Fruit fly (Drosophila melanogaster) whole organism, embryonic: Measurements from ENCODE around the gene CG2187.

ENCODE experiments used
- Adf1 ChIP-seq: fragments of 200-800 bp; sonication (Bioruptor generic); IDR thresholded peaks from 2 replicates; pipeline ENCODE4 v1.3.6; 2022; ENCODE audit warnings: missing biosample characterization, missing genetic modification characterization
- CG12769 ChIP-seq: fragments of 200-800 bp; sonication (Bioruptor generic); optimal IDR thresholded peaks from 2 replicates; lab custom pipeline; 2019; ENCODE audit warnings: missing biosample characterization, mild to moderate bottlenecking, missing genetic modification characterization, moderate library complexity
- CG15479 ChIP-seq: fragments of 200-800 bp; sonication (Bioruptor generic); optimal IDR thresholded peaks from 3 replicates; lab custom pipeline; 2019; ENCODE audit warnings: missing biosample characterization, mild to moderate bottlenecking, missing genetic modification characterization, moderate library complexity
- CG1832 ChIP-seq: fragments of 200-800 bp; sonication (Bioruptor generic); optimal IDR thresholded peaks from 2 replicates; lab custom pipeline; 2017; ENCODE audit warnings: missing biosample characterization, mild to moderate bottlenecking, missing genetic modification characterization, inconsistent platforms
- CG2678 ChIP-seq: fragments of 200-800 bp; sonication (Bioruptor generic); optimal IDR thresholded peaks from 3 replicates; lab custom pipeline; 2019; ENCODE audit warnings: missing biosample characterization, mild to moderate bottlenecking, missing genetic modification characterization, moderate library complexity
- CG31388 ChIP-seq: fragments of 200-800 bp; sonication (Bioruptor generic); optimal IDR thresholded peaks from 2 replicates; lab custom pipeline; 2016; ENCODE audit warnings: missing biosample characterization, missing genetic modification characterization
- CG3163 ChIP-seq: fragments of 200-800 bp; sonication (Bioruptor generic); optimal IDR thresholded peaks from 3 replicates; lab custom pipeline; 2016; ENCODE audit warnings: missing biosample characterization, missing genetic modification characterization
- CG32532 ChIP-seq: fragments of 200-800 bp; sonication (Bioruptor generic); IDR thresholded peaks from 2 replicates; pipeline ENCODE4 v1.3.6; 2022; ENCODE audit warnings: missing biosample characterization, missing genetic modification characterization
- CG32767 ChIP-seq: fragments of 200-800 bp; sonication (Bioruptor generic); IDR thresholded peaks from 2 replicates; pipeline ENCODE4 v1.3.6; 2022; ENCODE audit warnings: missing biosample characterization, missing genetic modification characterization
- CG34224 ChIP-seq: fragments of 200-800 bp; sonication (Bioruptor generic); IDR thresholded peaks from 3 replicates; pipeline ENCODE4 v1.3.6; 2022; ENCODE audit warnings: missing biosample characterization, missing genetic modification characterization; ENCODE audit not compliant: partially characterized antibody
- CG4328 ChIP-seq: fragments of 200-800 bp; sonication (Bioruptor generic); optimal IDR thresholded peaks from 3 replicates; lab custom pipeline; 2017; ENCODE audit warnings: missing biosample characterization, missing genetic modification reagents, missing genetic modification characterization
- CG6254 ChIP-seq: fragments of 200-800 bp; sonication (Bioruptor generic); optimal IDR thresholded peaks from 3 replicates; lab custom pipeline; 2017; ENCODE audit warnings: mild to moderate bottlenecking, missing biosample characterization, missing genetic modification reagents, missing genetic modification characterization
- CG6813 ChIP-seq: fragments of 200-800 bp; sonication (Bioruptor generic); optimal IDR thresholded peaks from 2 replicates; lab custom pipeline; 2017; ENCODE audit warnings: missing biosample characterization, missing genetic modification characterization, mild to moderate bottlenecking, moderate library complexity, missing genetic modification reagents
- CG8765 ChIP-seq: fragments of 200-800 bp; sonication (Bioruptor generic); IDR thresholded peaks from 2 replicates; pipeline ENCODE4 v1.3.6; 2022; ENCODE audit warnings: missing biosample characterization, missing genetic modification characterization
- CG8924 ChIP-seq: fragments of 200-800 bp; optimal IDR thresholded peaks from 3 replicates; lab custom pipeline; 2019; ENCODE audit warnings: missing biosample characterization, mild to moderate bottlenecking, missing genetic modification characterization, moderate library complexity
- CG8944 ChIP-seq: fragments of 200-800 bp; sonication (Bioruptor generic); optimal IDR thresholded peaks from 3 replicates; lab custom pipeline; 2016; ENCODE audit warnings: missing biosample characterization, missing genetic modification characterization
- Dad ChIP-seq: fragments of 200-800 bp; sonication (Bioruptor generic); optimal IDR thresholded peaks from 3 replicates; lab custom pipeline; 2016; ENCODE audit warnings: missing biosample characterization, missing genetic modification characterization
- Dbx ChIP-seq: fragments of 200-800 bp; sonication (Bioruptor generic); IDR thresholded peaks from 3 replicates; pipeline ENCODE4 v1.3.6; 2022; ENCODE audit warnings: missing biosample characterization, missing genetic modification characterization
- Deaf1 ChIP-seq: fragments of 200-800 bp; optimal IDR thresholded peaks from 3 replicates; lab custom pipeline; 2019; ENCODE audit warnings: missing biosample characterization, mild to moderate bottlenecking, missing genetic modification characterization, moderate library complexity
- Dll ChIP-seq: fragments of 200-800 bp; sonication (Bioruptor generic); IDR thresholded peaks from 4 replicates; pipeline ENCODE4 v1.3.6; 2022; ENCODE audit warnings: missing biosample characterization, missing genetic modification characterization; ENCODE audit not compliant: partially characterized antibody
- Eip74EF ChIP-seq, 2 experiments: fragments of 200-800 bp in 1 of 2; fragments of >200 bp in 1 of 2; sonication (Bioruptor generic) in 1 of 2; optimal IDR thresholded peaks; 2 replicates each; lab custom pipeline; 2017 to 2019; ENCODE audit warnings: missing biosample characterization in 2 of 2, missing genetic modification characterization in 2 of 2, mild to moderate bottlenecking in 1 of 2, moderate library complexity in 1 of 2
- Fer2 ChIP-seq: fragments of 200-800 bp; sonication (Bioruptor generic); optimal IDR thresholded peaks from 2 replicates; lab custom pipeline; 2018; ENCODE audit warnings: missing biosample characterization, mild to moderate bottlenecking, missing genetic modification characterization, moderate library complexity
- Jarid2 ChIP-seq: fragments of 200-800 bp; sonication (Bioruptor generic); optimal IDR thresholded peaks from 3 replicates; lab custom pipeline; 2017; ENCODE audit warnings: mild to moderate bottlenecking, missing biosample characterization, missing genetic modification reagents, missing genetic modification characterization
- Nf-YB ChIP-seq: fragments of 200-800 bp; sonication (Bioruptor generic); optimal IDR thresholded peaks from 3 replicates; lab custom pipeline; 2019; ENCODE audit warnings: missing biosample characterization, mild to moderate bottlenecking, missing genetic modification characterization, moderate library complexity
- Trl ChIP-seq, 3 experiments: fragments of >200 bp in 2 of 3; fragments of 200-800 bp in 1 of 3; sonication (Bioruptor generic) in 1 of 3; optimal IDR thresholded peaks; 2 replicates in 1 of 3; 3 replicates in 2 of 3; lab custom pipeline; 2016 to 2017; ENCODE audit warnings: missing biosample characterization in 1 of 3, missing genetic modification characterization in 1 of 3
- Xbp1 ChIP-seq: fragments of 200-800 bp; sonication (Bioruptor generic); optimal IDR thresholded peaks from 3 replicates; lab custom pipeline; 2016; ENCODE audit warnings: missing biosample characterization, mild to moderate bottlenecking, missing genetic modification characterization
- bbx ChIP-seq: fragments of 200-800 bp; sonication (Bioruptor generic); IDR thresholded peaks from 2 replicates; pipeline ENCODE4 v1.3.6; 2022; ENCODE audit warnings: missing biosample characterization, missing genetic modification characterization; ENCODE audit not compliant: partially characterized antibody
- chinmo ChIP-seq: fragments of 200-800 bp; sonication (Bioruptor generic); IDR thresholded peaks from 4 replicates; pipeline ENCODE4 v1.3.6; 2022; ENCODE audit warnings: missing biosample characterization, missing genetic modification characterization; ENCODE audit not compliant: partially characterized antibody
- chm ChIP-seq: fragments of 200-800 bp; sonication (Bioruptor generic); IDR thresholded peaks from 2 replicates; pipeline ENCODE4 v1.3.6; 2022; ENCODE audit warnings: missing biosample characterization, missing genetic modification characterization
- chn ChIP-seq: fragments of 200-800 bp; sonication (Bioruptor generic); optimal IDR thresholded peaks from 2 replicates; lab custom pipeline; 2016; ENCODE audit warnings: missing biosample characterization, missing genetic modification characterization
- ci ChIP-seq: fragments of 200-800 bp; sonication (Bioruptor generic); IDR thresholded peaks from 3 replicates; pipeline ENCODE4 v1.3.6; 2022; ENCODE audit warnings: missing biosample characterization, missing genetic modification characterization
- dmrt99B ChIP-seq: fragments of 200-800 bp; sonication (Bioruptor generic); optimal IDR thresholded peaks from 2 replicates; lab custom pipeline; 2018; ENCODE audit warnings: missing biosample characterization, mild to moderate bottlenecking, missing genetic modification characterization, moderate library complexity
- fd64A ChIP-seq: fragments of 200-800 bp; sonication (Bioruptor generic); optimal IDR thresholded peaks from 3 replicates; lab custom pipeline; 2018; ENCODE audit warnings: missing biosample characterization, mild to moderate bottlenecking, missing genetic modification characterization
- fu2 ChIP-seq: fragments of 200-800 bp; sonication (Bioruptor generic); optimal IDR thresholded peaks from 2 replicates; lab custom pipeline; 2016; ENCODE audit warnings: missing biosample characterization, missing genetic modification characterization
- hbn ChIP-seq: fragments of 200-800 bp; sonication (Bioruptor generic); IDR thresholded peaks from 2 replicates; pipeline ENCODE4 v1.3.6; 2022; ENCODE audit warnings: missing biosample characterization, missing genetic modification characterization; ENCODE audit not compliant: partially characterized antibody
- kah ChIP-seq: fragments of 200-800 bp; sonication (Bioruptor generic); optimal IDR thresholded peaks from 2 replicates; lab custom pipeline; 2018; ENCODE audit warnings: missing biosample characterization, mild to moderate bottlenecking, missing genetic modification characterization
- kni ChIP-seq: fragments of 200-800 bp; sonication (Bioruptor generic); optimal IDR thresholded peaks from 3 replicates; lab custom pipeline; 2017; ENCODE audit warnings: mild to moderate bottlenecking, missing biosample characterization, missing genetic modification reagents, missing genetic modification characterization
- lab ChIP-seq: fragments of 200-800 bp; sonication (Bioruptor generic); optimal IDR thresholded peaks from 3 replicates; lab custom pipeline; 2017; ENCODE audit warnings: missing biosample characterization, missing genetic modification characterization, mild to moderate bottlenecking, moderate library complexity, missing genetic modification reagents
- pros ChIP-seq: fragments of 200-800 bp; sonication (Bioruptor generic); optimal IDR thresholded peaks from 3 replicates; lab custom pipeline; 2019; ENCODE audit warnings: missing biosample characterization, mild to moderate bottlenecking, missing genetic modification characterization, moderate library complexity
- run ChIP-seq: fragments of 200-800 bp; sonication (Bioruptor generic); optimal IDR thresholded peaks from 3 replicates; lab custom pipeline; 2018; ENCODE audit warnings: missing biosample characterization, mild to moderate bottlenecking, missing genetic modification characterization
- salm ChIP-seq: fragments of 200-800 bp; sonication (Bioruptor generic); optimal IDR thresholded peaks from 2 replicates; lab custom pipeline; 2018; ENCODE audit warnings: missing biosample characterization, mild to moderate bottlenecking, missing genetic modification characterization
- sens ChIP-seq: fragments of 200-800 bp; sonication (Bioruptor generic); peaks from one replicate; lab custom pipeline; 2016; ENCODE audit warnings: missing biosample characterization, missing genetic modification characterization
- sna ChIP-seq: fragments of 200-800 bp; sonication (Bioruptor generic); IDR thresholded peaks from 2 replicates; pipeline ENCODE4 v1.3.6; 2022; ENCODE audit warnings: missing biosample characterization, missing genetic modification characterization; ENCODE audit not compliant: partially characterized antibody
- vvl ChIP-seq: fragments of 200-800 bp; sonication (Bioruptor generic); IDR thresholded peaks from 2 replicates; pipeline ENCODE4 v1.3.6; 2022; ENCODE audit warnings: missing biosample characterization, missing genetic modification characterization
- zen2 ChIP-seq: fragments of 200-800 bp; sonication (Bioruptor generic); IDR thresholded peaks from 3 replicates; pipeline ENCODE4 v1.3.6; 2022; ENCODE audit warnings: missing biosample characterization, missing genetic modification characterization; ENCODE audit not compliant: partially characterized antibody
- zf30C ChIP-seq: fragments of 200-800 bp; sonication (Bioruptor generic); optimal IDR thresholded peaks from 3 replicates; lab custom pipeline; 2018; ENCODE audit warnings: missing biosample characterization, mild to moderate bottlenecking, missing genetic modification characterization

Gene CG2187

DNA sequence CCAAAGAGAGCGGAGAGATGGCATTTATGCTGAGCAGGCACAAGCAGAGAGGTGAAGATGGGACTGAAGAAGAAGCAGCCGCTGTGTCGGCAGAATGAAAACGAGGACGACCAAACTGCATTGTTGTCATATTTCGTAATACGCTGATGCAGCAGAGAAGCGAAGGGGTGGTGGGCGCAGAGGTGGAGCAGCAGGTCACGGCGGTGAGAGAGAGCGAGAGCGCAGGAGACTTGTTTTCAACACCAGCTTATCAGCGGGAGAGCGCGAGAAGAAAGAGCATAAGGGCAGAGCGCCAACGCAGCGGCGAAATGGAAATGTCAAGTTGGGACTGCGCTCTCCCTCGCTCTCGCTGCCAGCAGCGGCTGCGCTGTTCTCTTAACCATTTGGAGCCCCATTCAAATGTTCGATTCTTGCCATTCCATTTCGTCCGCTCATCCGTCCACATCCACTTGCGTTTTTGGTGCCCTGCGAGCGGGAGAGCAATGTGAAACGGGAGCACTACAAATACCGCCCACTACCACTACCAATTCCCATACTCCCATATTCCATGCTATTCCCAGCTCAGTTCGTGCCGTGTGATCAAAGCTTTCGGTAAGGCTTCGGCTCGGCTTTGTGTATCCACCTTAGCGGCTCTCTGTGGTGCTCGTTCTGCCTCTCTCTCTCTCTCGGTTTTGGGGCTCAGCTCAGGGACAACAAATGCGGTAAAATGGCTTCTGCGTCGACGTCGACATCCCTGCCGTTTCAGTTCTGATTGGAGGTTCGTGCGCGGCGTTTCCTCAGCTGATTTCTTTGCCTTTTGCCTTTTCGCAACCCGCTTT, 44.9 kb downstream of the CG2187 start, which contains the start of gene ttk:
Gene ttk (plus strand): TSS at position 562 of the 818 bp plus-strand sequence.
- TF ChIP-seq CG32532 (GFP tag; lab: Robert Waterston, UW) (peak; percentile 56; the same call in 1 of the 2 replicates), Dll (peak; percentile 45; the same call in 2 of the 4 replicates), fu2 (GFP tag; lab: Kevin White, UChicago) (no peak), CG32767 (GFP tag; lab: Robert Waterston, UW) (0 out of 2 replicates have a peak, but pooled peaks have one; percentile 9), run (tag; lab: Kevin White, UChicago) (no peak), Eip74EF (GFP tag; optimal IDR thresholded peaks at IDR 0.05; lab: Kevin White, UChicago) (peak in 1 of 2 experiments; percentile 16), CG6254 (GFP tag; lab: Kevin White, UChicago) (peak; percentile 22), kah (GFP tag; lab: Kevin White, UChicago) (peak; percentile 8), Dbx (peak; percentile 27; the same call in 1 of the 3 replicates), CG1832 (peak; percentile 53), CG8765 (GFP tag; lab: Robert Waterston, UW) (no peak), chinmo (GFP tag; lab: Robert Waterston, UW) (peak; percentile 74; the same call in 2 of the 4 replicates), CG3163 (GFP tag; lab: Kevin White, UChicago) (peak; percentile 87), sens (GFP tag; lab: Kevin White, UChicago) (peak; percentile 87), Fer2 (no peak), lab (GFP tag; lab: Kevin White, UChicago) (peak; percentile 2), Trl (optimal IDR thresholded peaks at IDR 0.05; lab: Kevin White, UChicago) (peak; percentile 95 to 97), Trl (GFP tag; optimal IDR thresholded peaks at IDR 0.05; lab: Kevin White, UChicago) (peak; percentile 41), sna (GFP tag; lab: Robert Waterston, UW) (peak; percentile 57; the same call in 1 of the 2 replicates), chm (GFP tag; lab: Robert Waterston, UW) (0 out of 2 replicates have a peak, but pooled peaks have one; percentile 50), Adf1 (peak; percentile 78), CG8944 (no peak), fd64A (GFP tag; lab: Kevin White, UChicago) (peak; percentile 13), pros (GFP tag; lab: Kevin White, UChicago) (peak; percentile 71), CG8924 (tag; lab: Kevin White, UChicago) (peak; percentile 6), CG34224 (GFP tag; lab: Robert Waterston, UW) (peak; percentile 46; the same call in 1 of the 3 replicates), vvl (peak; percentile 35; the same call in 1 of the 2 replicates), Deaf1 (peak; percentile 87), zen2 (peak; percentile 72), hbn (GFP tag; lab: Robert Waterston, UW) (peak; percentile 41), CG31388 (GFP tag; lab: Kevin White, UChicago) (no peak), Jarid2 (GFP tag; lab: Kevin White, UChicago) (peak; percentile 54), CG6813 (GFP tag; lab: Kevin White, UChicago) (peak; percentile 19), Xbp1 (no peak), zf30C (GFP tag; lab: Kevin White, UChicago) (no peak), Dad (GFP tag; lab: Kevin White, UChicago) (peak; percentile 3), CG2678 (tag; lab: Kevin White, UChicago) (no peak), Nf-YB (GFP tag; lab: Kevin White, UChicago) (peak; percentile 0), ci (GFP tag; lab: Robert Waterston, UW) (peak; percentile 8; the same call in 1 of the 3 replicates), bbx (GFP tag; lab: Robert Waterston, UW) (0 out of 2 replicates have a peak, but pooled peaks have one; percentile 22), kni (GFP tag; lab: Kevin White, UChicago) (peak; percentile 94), salm (tag; lab: Kevin White, UChicago) (peak; percentile 15), chn (GFP tag; lab: Kevin White, UChicago) (peak; percentile 58), CG12769 (peak; percentile 95), dmrt99B (peak; percentile 13), CG4328 (GFP tag; lab: Kevin White, UChicago) (peak; percentile 17), CG15479 (GFP tag; lab: Kevin White, UChicago) (peak; percentile 23)
